In the genomic region with DNA sequence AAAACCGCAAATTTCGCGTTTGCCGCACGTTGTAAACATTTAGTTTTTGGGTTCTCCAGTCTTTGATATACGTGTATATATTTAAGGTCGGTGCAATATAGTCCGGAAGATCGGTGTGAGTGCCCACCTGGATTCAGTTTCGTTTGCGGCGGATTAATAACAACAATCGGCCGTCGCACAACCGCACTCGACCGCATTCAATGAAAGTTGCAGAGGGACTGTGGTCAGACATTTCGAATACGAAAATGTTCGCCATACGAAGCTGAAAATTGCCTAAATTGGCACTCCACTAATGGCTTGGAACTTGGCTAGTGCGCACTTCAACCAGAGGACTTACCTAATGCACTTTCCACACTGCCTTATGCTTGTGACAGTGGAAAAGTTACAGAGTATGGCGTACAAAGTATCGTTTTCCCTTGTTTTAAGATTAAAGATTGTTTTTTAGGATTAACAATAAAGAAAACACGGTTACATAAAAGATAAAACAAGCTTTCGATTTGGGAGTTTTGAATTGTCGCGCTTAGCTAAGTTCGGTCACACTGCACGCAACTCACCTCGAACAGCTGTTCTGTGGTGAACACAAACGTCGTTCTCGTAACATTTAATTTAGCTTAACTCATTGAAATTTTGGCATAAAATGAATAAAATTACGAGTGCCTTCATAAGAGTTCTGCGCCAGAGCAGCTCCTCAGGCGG, we compare ENCODE assay signal across 6 fruit fly cellular contexts.
TF ChIP-seq lines count a peak whose summit lies in the region.

A gene (minus strand): TSS at position 223 of the 696 bp plus-strand sequence.
A gene (plus strand): TSS at position 525 of the 696 bp plus-strand sequence.

- peak; percentile 36 to 60 for TF ChIP-seq CTCF in S2 (optimal IDR thresholded peaks at IDR 0.05; lab: Kevin White, UChicago)
- peak; percentile 75 for TF ChIP-seq CTCF in whole organism, embryonic (GFP tag; optimal IDR thresholded peaks at IDR 0.05; lab: Kevin White, UChicago)

TF ChIP-seq in whole organism, adult, 20 proteins besides CTCF, POLR2A, EP300 and RAD21 (continues in another document):
- TF ChIP-seq CG5204 (GFP tag; optimal IDR thresholded peaks at IDR 0.05; lab: Kevin White, UChicago) (no peak), Hr96 (GFP tag; optimal IDR thresholded peaks at IDR 0.05; lab: Kevin White, UChicago) (no peak), cnc (optimal IDR thresholded peaks at IDR 0.05; lab: Kevin White, UChicago) (no peak), bab1 (GFP tag; optimal IDR thresholded peaks at IDR 0.05; lab: Kevin White, UChicago) (peak; percentile 48), ovo (GFP tag; optimal IDR thresholded peaks at IDR 0.05; lab: Kevin White, UChicago) (peak; percentile 22), CG33017 (tag; optimal IDR thresholded peaks at IDR 0.05; lab: Kevin White, UChicago) (no peak), tj (GFP tag; optimal IDR thresholded peaks at IDR 0.05; lab: Kevin White, UChicago) (peak; percentile 60), CG14711 (tag; optimal IDR thresholded peaks at IDR 0.05; lab: Kevin White, UChicago) (peak; percentile 34), Mnt (GFP tag; optimal IDR thresholded peaks at IDR 0.05; lab: Kevin White, UChicago) (peak; percentile 52), cic (GFP tag; optimal IDR thresholded peaks at IDR 0.05; lab: Kevin White, UChicago) (peak; percentile 5), CG1620 (GFP tag; optimal IDR thresholded peaks at IDR 0.05; lab: Kevin White, UChicago) (peak; percentile 51), CG11617 (GFP tag; optimal IDR thresholded peaks at IDR 0.05; lab: Kevin White, UChicago) (no peak), pad (GFP tag; optimal IDR thresholded peaks at IDR 0.05; lab: Kevin White, UChicago) (peak; percentile 28), CG7045 (GFP tag; optimal IDR thresholded peaks at IDR 0.05; lab: Kevin White, UChicago) (no peak), kay (GFP tag; lab: Kevin White, UChicago; ENCODE audit: borderline replicate concordance) (no peak), CG12768 (GFP tag; optimal IDR thresholded peaks at IDR 0.05; lab: Kevin White, UChicago) (peak; percentile 39)

TF ChIP-seq in whole organism, embryonic, 481 proteins besides CTCF, POLR2A, EP300 and RAD21 (continues in another document):
- TF ChIP-seq ab (GFP tag; optimal IDR thresholded peaks at IDR 0.05; lab: Kevin White, UChicago) (no peak), slp2 (GFP tag; optimal IDR thresholded peaks at IDR 0.05; lab: Kevin White, UChicago) (no peak), disco-r (GFP tag; optimal IDR thresholded peaks at IDR 0.05; lab: Kevin White, UChicago) (no peak), CG30403 (GFP tag; optimal IDR thresholded peaks at IDR 0.05; lab: Kevin White, UChicago) (no peak), CG3995 (GFP tag; optimal IDR thresholded peaks at IDR 0.05; lab: Kevin White, UChicago) (no peak), Ets65A (GFP tag; lab: Kevin White, UChicago) (peak; percentile 85), CG1024 (GFP tag; IDR thresholded peaks at IDR 0.05; lab: Robert Waterston, UW) (peak; percentile 41; the same call in 1 of the 2 replicates), grau (tag; optimal IDR thresholded peaks at IDR 0.05; lab: Kevin White, UChicago) (peak; percentile 29), pho (GFP tag; optimal IDR thresholded peaks at IDR 0.05; lab: Kevin White, UChicago) (peak; percentile 55), CG34422 (GFP tag; IDR thresholded peaks at IDR 0.05; lab: Robert Waterston, UW) (peak; percentile 81; the same call in 1 of the 3 replicates), Xrp1 (GFP tag; IDR thresholded peaks at IDR 0.05; lab: Robert Waterston, UW) (peak; percentile 29; the same call in 1 of the 2 replicates), Mes4 (GFP tag; optimal IDR thresholded peaks at IDR 0.05; lab: Kevin White, UChicago) (peak; percentile 52), knrl (GFP tag; IDR thresholded peaks at IDR 0.05; lab: Robert Waterston, UW; ENCODE audit: partially characterized antibody) (peak; percentile 57; the same call in 1 of the 3 replicates), HLH4C (GFP tag; IDR thresholded peaks at IDR 0.05; lab: Robert Waterston, UW; ENCODE audit: partially characterized antibody) (0 out of 3 replicates have a peak, but pooled peaks have one; percentile 10), CG15514 (GFP tag; optimal IDR thresholded peaks at IDR 0.05; lab: Kevin White, UChicago) (peak; percentile 88)

TF ChIP-seq in whole organism, prepupa, 60 proteins besides CTCF, POLR2A, EP300 and RAD21 (continues in another document):
- TF ChIP-seq Eip75B (GFP tag; optimal IDR thresholded peaks at IDR 0.05; lab: Kevin White, UChicago) (peak; percentile 23), Smox (GFP tag; optimal IDR thresholded peaks at IDR 0.05; lab: Kevin White, UChicago) (no peak), Ets96B (tag; optimal IDR thresholded peaks at IDR 0.05; lab: Kevin White, UChicago) (no peak), Gug (GFP tag; IDR thresholded peaks at IDR 0.05; lab: Robert Waterston, UW) (no peak), CG4318 (GFP tag; optimal IDR thresholded peaks at IDR 0.05; lab: Kevin White, UChicago) (no peak), svp (GFP tag; lab: Kevin White, UChicago) (peak; percentile 66), CG7368 (GFP tag; optimal IDR thresholded peaks at IDR 0.05; lab: Kevin White, UChicago) (no peak), Eip93F (GFP tag; optimal IDR thresholded peaks at IDR 0.05; lab: Kevin White, UChicago) (no peak), Eip78C (GFP tag; lab: Kevin White, UChicago) (peak; percentile 75), Ets21C (GFP tag; optimal IDR thresholded peaks at IDR 0.05; lab: Kevin White, UChicago) (no peak), CG34406 (GFP tag; optimal IDR thresholded peaks at IDR 0.05; lab: Kevin White, UChicago) (no peak), CG6792 (GFP tag; optimal IDR thresholded peaks at IDR 0.05; lab: Kevin White, UChicago) (no peak), spab (GFP tag; optimal IDR thresholded peaks at IDR 0.05; lab: Kevin White, UChicago) (no peak), Sox15 (GFP tag; optimal IDR thresholded peaks at IDR 0.05; lab: Kevin White, UChicago) (no peak), CG11294 (GFP tag; IDR thresholded peaks at IDR 0.05; lab: Robert Waterston, UW) (no peak), CG31627 (GFP tag; optimal IDR thresholded peaks at IDR 0.05; lab: Kevin White, UChicago) (no peak), cyc (GFP tag; optimal IDR thresholded peaks at IDR 0.05; lab: Kevin White, UChicago) (no peak), CG10631 (GFP tag; optimal IDR thresholded peaks at IDR 0.05; lab: Kevin White, UChicago) (no peak), fd59A (GFP tag; optimal IDR thresholded peaks at IDR 0.05; lab: Kevin White, UChicago) (no peak)

TF ChIP-seq in whole organism, pupa, 21 proteins besides CTCF, POLR2A, EP300 and RAD21:
- TF ChIP-seq rn (GFP tag; IDR thresholded peaks at IDR 0.05; lab: Robert Waterston, UW) (no peak), Ets98B (GFP tag; IDR thresholded peaks at IDR 0.05; lab: Robert Waterston, UW) (peak; percentile 10), Pif1A (GFP tag; optimal IDR thresholded peaks at IDR 0.05; lab: Kevin White, UChicago) (no peak), CG14655 (GFP tag; optimal IDR thresholded peaks at IDR 0.05; lab: Kevin White, UChicago) (no peak), CG10348 (GFP tag; IDR thresholded peaks at IDR 0.05; lab: Robert Waterston, UW) (no peak), CG4496 (GFP tag; IDR thresholded peaks at IDR 0.05; lab: Robert Waterston, UW) (peak; percentile 57; the same call in 2 of the 3 replicates), CG8159 (tag; optimal IDR thresholded peaks at IDR 0.05; lab: Kevin White, UChicago) (no peak), EcR (GFP tag; optimal IDR thresholded peaks at IDR 0.05; lab: Kevin White, UChicago) (peak; percentile 5), CG8301 (tag; optimal IDR thresholded peaks at IDR 0.05; lab: Kevin White, UChicago) (no peak), Snoo (tag; optimal IDR thresholded peaks at IDR 0.05; lab: Kevin White, UChicago) (no peak), CG32121 (GFP tag; IDR thresholded peaks at IDR 0.05; lab: Robert Waterston, UW) (peak; percentile 32; the same call in 1 of the 2 replicates), gl (tag; optimal IDR thresholded peaks at IDR 0.05; lab: Kevin White, UChicago) (no peak), CG12605 (GFP tag; IDR thresholded peaks at IDR 0.05; lab: Robert Waterston, UW) (0 out of 2 replicates have a peak, but pooled peaks have one; percentile 16), CG34367 (tag; optimal IDR thresholded peaks at IDR 0.05; lab: Kevin White, UChicago) (no peak), Pif1B (GFP tag; optimal IDR thresholded peaks at IDR 0.05; lab: Kevin White, UChicago) (no peak), CG17806 (tag; optimal IDR thresholded peaks at IDR 0.05; lab: Kevin White, UChicago) (no peak), fd96Ca (GFP tag; IDR thresholded peaks at IDR 0.05; lab: Robert Waterston, UW) (no peak)

TF ChIP-seq in whole organism, wandering third instar larva, 38 proteins besides CTCF, POLR2A, EP300 and RAD21 (continues in another document):
- TF ChIP-seq GATAd (GFP tag; optimal IDR thresholded peaks at IDR 0.05; lab: Kevin White, UChicago) (no peak), Dif (GFP tag; optimal IDR thresholded peaks at IDR 0.05; lab: Kevin White, UChicago; ENCODE audit: partially characterized antibody) (peak; percentile 33), Hr78 (GFP tag; optimal IDR thresholded peaks at IDR 0.05; lab: Kevin White, UChicago) (no peak), Sp1 (GFP tag; optimal IDR thresholded peaks at IDR 0.05; lab: Kevin White, UChicago) (peak; percentile 0), pan (optimal IDR thresholded peaks at IDR 0.05; lab: Kevin White, UChicago) (no peak), CrebA (GFP tag; optimal IDR thresholded peaks at IDR 0.05; lab: Kevin White, UChicago; ENCODE audit: borderline replicate concordance) (no peak), CG9705 (GFP tag; optimal IDR thresholded peaks at IDR 0.05; lab: Kevin White, UChicago) (no peak), rgr (GFP tag; optimal IDR thresholded peaks at IDR 0.05; lab: Kevin White, UChicago) (peak; percentile 29), Abd-B (GFP tag; optimal IDR thresholded peaks at IDR 0.05; lab: Kevin White, UChicago) (peak; percentile 72), Vsx2 (GFP tag; optimal IDR thresholded peaks at IDR 0.05; lab: Kevin White, UChicago; ENCODE audit: partially characterized antibody) (no peak), OdsH (GFP tag; optimal IDR thresholded peaks at IDR 0.05; lab: Kevin White, UChicago) (no peak), tai (GFP tag; optimal IDR thresholded peaks at IDR 0.05; lab: Kevin White, UChicago) (no peak), Myc (optimal IDR thresholded peaks at IDR 0.05; lab: Kevin White, UChicago) (peak; percentile 93), Dfd (GFP tag; optimal IDR thresholded peaks at IDR 0.05; lab: Kevin White, UChicago) (no peak), Jra (GFP tag; optimal IDR thresholded peaks at IDR 0.05; lab: Kevin White, UChicago) (peak; percentile 45), lola (GFP tag; optimal IDR thresholded peaks at IDR 0.05; lab: Kevin White, UChicago) (no peak), Hnf4 (GFP tag; optimal IDR thresholded peaks at IDR 0.05; lab: Kevin White, UChicago) (peak; percentile 48), Mio (GFP tag; optimal IDR thresholded peaks at IDR 0.05; lab: Kevin White, UChicago) (no peak), brk (GFP tag; optimal IDR thresholded peaks at IDR 0.05; lab: Kevin White, UChicago) (no peak), ey (GFP tag; optimal IDR thresholded peaks at IDR 0.05; lab: Kevin White, UChicago) (no peak), br (GFP tag; optimal IDR thresholded peaks at IDR 0.05; lab: Kevin White, UChicago) (peak; percentile 39), HLH106 (tag; optimal IDR thresholded peaks at IDR 0.05; lab: Kevin White, UChicago) (peak; percentile 26)
